Worm (Caenorhabditis elegans) whole organism, midembryonic: Measurements from ENCODE around the gene Y75B8A.44.
"Not testable (repeated sequence)": the region's sequence is repeated elsewhere in the genome, so short reads cannot be mapped to it uniquely, and the experiment has no call there.

Source experiments
- T22C8.4 ChIP-seq: fragments of 200-800 bp; sonication (Bioruptor generic); IDR thresholded peaks from 2 replicates; pipeline ENCODE4 v1.3.6; 2022; ENCODE audit warnings: missing genetic modification characterization, missing compliant biosample characterization
- cog-1 ChIP-seq: sonication (generic microtip); optimal IDR thresholded peaks from 2 replicates; lab custom pipeline; 2016; ENCODE audit warnings: missing genetic modification characterization, missing compliant biosample characterization
- flt-1 ChIP-seq: fragments of 200-800 bp; sonication (Bioruptor generic); IDR thresholded peaks from 2 replicates; pipeline ENCODE4 v1.3.6; 2022; ENCODE audit warnings: missing genetic modification characterization, missing compliant biosample characterization
- klf-2 ChIP-seq: fragments of 200-800 bp; sonication (Bioruptor generic); conservative IDR thresholded peaks from 2 replicates; pipeline ENCODE4 v1.3.6; 2022; ENCODE audit warnings: missing genetic modification reagents, missing genetic modification characterization, missing compliant biosample characterization
- med-1 ChIP-seq: sonication (generic microtip); optimal IDR thresholded peaks from 2 replicates; lab custom pipeline; 2017; ENCODE audit warnings: missing genetic modification characterization, mild to moderate bottlenecking, missing compliant biosample characterization, antibody characterized with exemption, missing genetic modification reagents; ENCODE audit not compliant: insufficient read depth
- ref-1 ChIP-seq: fragments of 200-800 bp; sonication (Bioruptor generic); conservative IDR thresholded peaks from 2 replicates; pipeline ENCODE4 v1.3.6; 2022; ENCODE audit warnings: missing genetic modification reagents, missing genetic modification characterization, missing compliant biosample characterization
- tab-1 ChIP-seq: fragments of 200-800 bp; sonication (Bioruptor generic); IDR thresholded peaks from 2 replicates; pipeline ENCODE4 v1.3.6; 2022; ENCODE audit warnings: missing genetic modification characterization, missing compliant biosample characterization
- ztf-23 ChIP-seq: fragments of 200-800 bp; sonication (Bioruptor generic); IDR thresholded peaks from 2 replicates; pipeline ENCODE4 v1.3.6; 2022; ENCODE audit warnings: missing genetic modification reagents, missing genetic modification characterization, missing compliant biosample characterization
- ztf-29 ChIP-seq: fragments of 200-800 bp; sonication (Bioruptor generic); IDR thresholded peaks from 2 replicates; pipeline ENCODE4 v1.3.6; 2022; ENCODE audit warnings: missing genetic modification reagents, missing genetic modification characterization, missing compliant biosample characterization

- not testable (repeated sequence) for TF ChIP-seq cog-1 (tag; lab: Kevin White, UChicago); tab-1 (GFP tag; lab: Robert Waterston, UW); flt-1; klf-2 (GFP tag; lab: Robert Waterston, UW); T22C8.4 (GFP tag; lab: Robert Waterston, UW); med-1 (GFP tag; lab: Kevin White, UChicago); ref-1 (GFP tag; lab: Robert Waterston, UW); ztf-29 (GFP tag; lab: Robert Waterston, UW); ztf-23
These were observed 17.1 kb upstream of the Y75B8A.44 start, which contains the start of gene gly-11 for ce11 chrIII:12177145-12177544.
